Worm (Caenorhabditis elegans): ENCODE measurements around the gene Y48A6B.8.

Y48A6B.8 gene

DNA sequence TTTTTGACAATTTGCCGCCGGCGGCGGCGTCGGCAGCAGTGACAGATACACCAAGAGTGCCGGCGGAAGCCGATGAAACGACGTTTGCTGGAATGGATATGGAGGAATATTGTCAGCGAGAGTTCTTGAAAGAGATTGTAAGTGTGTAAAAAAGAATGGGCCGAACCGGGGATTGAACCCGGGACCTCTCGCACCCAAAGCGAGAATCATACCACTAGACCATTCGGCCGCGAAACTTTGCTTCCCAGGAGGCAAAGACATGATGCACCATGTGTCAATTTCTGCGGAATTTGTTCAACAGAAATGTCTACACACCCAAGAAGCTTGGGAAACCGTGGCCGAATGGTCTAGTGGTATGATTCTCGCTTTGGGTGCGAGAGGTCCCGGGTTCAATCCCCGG lies 37.5 kb upstream of the Y48A6B.8 start (continued):
- no peak for TF ChIP-seq attf-4 (tag; optimal IDR thresholded peaks at IDR 0.05)
- peak; percentile 85 for TF ChIP-seq dmd-6 (GFP tag; IDR thresholded peaks at IDR 0.05)
- TF ChIP-seq nhr-6 (tag; optimal IDR thresholded peaks at IDR 0.05) = peak; percentile 37
- peak; percentile 50 for TF ChIP-seq nhr-77 (tag; optimal IDR thresholded peaks at IDR 0.05)
- TF ChIP-seq snpc-1.2 (GFP tag; IDR thresholded peaks at IDR 0.05) = peak; percentile 86
- TF ChIP-seq mxl-2 (GFP tag; conservative IDR thresholded peaks at IDR 0.05) = 0 out of 2 replicates have a peak, but pooled peaks have one; percentile 14
- TF ChIP-seq egl-27 (tag; optimal IDR thresholded peaks at IDR 0.05) = no peak
- TF ChIP-seq Y105C5A.15 (GFP tag; IDR thresholded peaks at IDR 0.05) = peak; percentile 88; the same call in 1 of the 2 replicates
- TF ChIP-seq nhr-48 (tag; optimal IDR thresholded peaks at IDR 0.05) = peak; percentile 61
- peak; percentile 5 for TF ChIP-seq nhr-28 (tag; optimal IDR thresholded peaks at IDR 0.05)
- TF ChIP-seq mdl-1 (tag; optimal IDR thresholded peaks at IDR 0.05) = peak in 1 of 2 experiments; percentile 3
- TF ChIP-seq pha-4 (GFP tag; IDR thresholded peaks at IDR 0.05) = peak; percentile 95
- TF ChIP-seq pha-4 (tag; optimal IDR thresholded peaks at IDR 0.05) = no peak
- no peak for TF ChIP-seq ceh-28 (tag; optimal IDR thresholded peaks at IDR 0.05)
- peak; percentile 82 for TF ChIP-seq lin-1 (GFP tag; IDR thresholded peaks at IDR 0.05)
- peak; percentile 78; the same call in 1 of the 2 replicates for TF ChIP-seq D1046.2 (GFP tag; IDR thresholded peaks at IDR 0.05)
- TF ChIP-seq hif-1 (tag; optimal IDR thresholded peaks at IDR 0.05) = peak; percentile 23 to 31
- TF ChIP-seq ceh-82 (tag; optimal IDR thresholded peaks at IDR 0.05) = no peak
- no peak for TF ChIP-seq jun-1 (tag; optimal IDR thresholded peaks at IDR 0.05)
- peak; percentile 82 for TF ChIP-seq php-3 (GFP tag; IDR thresholded peaks at IDR 0.05)
- TF ChIP-seq dmd-8 (GFP tag; IDR thresholded peaks at IDR 0.05) = peak; percentile 89
- no peak for TF ChIP-seq nhr-111 (GFP tag; optimal IDR thresholded peaks at IDR 0.05)
- peak; percentile 95 for TF ChIP-seq T26A8.4 (GFP tag; IDR thresholded peaks at IDR 0.05)
- TF ChIP-seq lir-3 (tag; optimal IDR thresholded peaks at IDR 0.05) = peak; percentile 32
- peak; percentile 80 for TF ChIP-seq zip-2 (tag; optimal IDR thresholded peaks at IDR 0.05)
- TF ChIP-seq lin-39 (tag; optimal IDR thresholded peaks at IDR 0.05) = no peak
- peak; percentile 57 for TF ChIP-seq ztf-7 (tag; optimal IDR thresholded peaks at IDR 0.05)
- no peak for TF ChIP-seq nhr-237 (tag; optimal IDR thresholded peaks at IDR 0.05)
- TF ChIP-seq nhr-10 (tag; optimal IDR thresholded peaks at IDR 0.05) = no peak
- no peak for TF ChIP-seq daf-8 (GFP tag; IDR thresholded peaks at IDR 0.05)
- peak; percentile 71; the same call in 1 of the 2 replicates for TF ChIP-seq saeg-2 (GFP tag; IDR thresholded peaks at IDR 0.05)
- TF ChIP-seq madf-9 (GFP tag; conservative IDR thresholded peaks at IDR 0.05) = peak; percentile 90
- peak; percentile 87 for TF ChIP-seq mes-2 (tag; optimal IDR thresholded peaks at IDR 0.05; ENCODE audit: poor library complexity, severe bottlenecking)
- peak; percentile 74 for TF ChIP-seq gei-8 (GFP tag; optimal IDR thresholded peaks at IDR 0.05)
- peak; percentile 96 for TF ChIP-seq hmg-1.1 (GFP tag; IDR thresholded peaks at IDR 0.05)
- TF ChIP-seq aly-2 (tag; optimal IDR thresholded peaks at IDR 0.05) = no peak
- peak; percentile 56 for TF ChIP-seq ama-1 (optimal IDR thresholded peaks at IDR 0.05)
- peak; percentile 76 for TF ChIP-seq hlh-30 (tag; optimal IDR thresholded peaks at IDR 0.05; ENCODE audit: insufficient read depth)
- peak; percentile 64 for TF ChIP-seq F26F4.8 (GFP tag; conservative IDR thresholded peaks at IDR 0.05)
- peak; percentile 98 for TF ChIP-seq aha-1 (tag)
- TF ChIP-seq zag-1 (tag; optimal IDR thresholded peaks at IDR 0.05) = no peak
- TF ChIP-seq zip-11 (GFP tag; IDR thresholded peaks at IDR 0.05) = peak; percentile 10; the same call in 1 of the 2 replicates
- no peak for TF ChIP-seq ztf-11 (tag; optimal IDR thresholded peaks at IDR 0.05)
- TF ChIP-seq unc-130 (GFP tag; optimal IDR thresholded peaks at IDR 0.05) = peak; percentile 50
- TF ChIP-seq zfp-2 (tag; optimal IDR thresholded peaks at IDR 0.05) = no peak
- peak; percentile 72 for TF ChIP-seq dpl-1 (GFP tag; optimal IDR thresholded peaks at IDR 0.05)
- TF ChIP-seq rbr-2 (tag; optimal IDR thresholded peaks at IDR 0.05) = peak; percentile 85
- peak; percentile 93 for TF ChIP-seq ceh-20 (GFP tag; IDR thresholded peaks at IDR 0.05)
- TF ChIP-seq lin-13 (GFP tag; optimal IDR thresholded peaks at IDR 0.05) = peak; percentile 49
- no peak for TF ChIP-seq ces-1 (GFP tag; optimal IDR thresholded peaks at IDR 0.05)
- TF ChIP-seq spr-1 (tag; optimal IDR thresholded peaks at IDR 0.05) = peak; percentile 62
- TF ChIP-seq madf-5 (GFP tag; IDR thresholded peaks at IDR 0.05) = peak; percentile 69 to 91; a peak in 3 of 4 replicates
- TF ChIP-seq dmd-9 (GFP tag; IDR thresholded peaks at IDR 0.05) = peak; percentile 88
